Worm (Caenorhabditis elegans) whole organism, L4 larva: ENCODE results near the gene R04B3.3.

ENCODE experiments used
- F37D6.2 ChIP-seq: sonication (generic microtip); optimal IDR thresholded peaks from 2 replicates; lab custom pipeline; 2016; ENCODE audit warnings: mild to moderate bottlenecking, missing genetic modification characterization, missing compliant biosample characterization
- F49E8.2 ChIP-seq: sonication (generic microtip); optimal IDR thresholded peaks from 2 replicates; lab custom pipeline; 2016; ENCODE audit warnings: missing compliant biosample characterization, mild to moderate bottlenecking, missing genetic modification characterization, borderline replicate concordance
- R02D3.7 ChIP-seq: fragments of 150-350 bp; sonication (generic microtip); optimal IDR thresholded peaks from 3 replicates; lab custom pipeline; 2014; ENCODE audit warnings: missing biosample characterization, missing genetic modification characterization
- T26A8.4 ChIP-seq: fragments of 200-800 bp; sonication (Bioruptor generic); IDR thresholded peaks from 2 replicates; pipeline ENCODE4 v1.3.6; 2022; ENCODE audit warnings: missing genetic modification characterization, missing compliant biosample characterization
- aha-1 ChIP-seq: fragments of 150-350 bp; peaks from one replicate; lab custom pipeline; 2014; ENCODE audit warnings: missing biosample characterization, missing genetic modification characterization
- ceh-28 ChIP-seq: fragments of 150-350 bp; optimal IDR thresholded peaks from 2 replicates; lab custom pipeline; 2014; ENCODE audit warnings: missing biosample characterization, missing genetic modification reagents, missing genetic modification characterization
- ceh-82 ChIP-seq: sonication (generic microtip); optimal IDR thresholded peaks from 2 replicates; lab custom pipeline; 2017; ENCODE audit warnings: missing biosample characterization, missing genetic modification characterization
- ces-1 ChIP-seq: fragments of 150-350 bp; sonication (generic microtip); optimal IDR thresholded peaks from 4 replicates; lab custom pipeline; 2014; ENCODE audit warnings: missing biosample characterization, missing genetic modification reagents, missing genetic modification characterization
- daf-16 ChIP-seq, 3 experiments: sonication (generic microtip); optimal IDR thresholded peaks; 2 replicates each; lab custom pipeline; 2016 to 2017; ENCODE audit warnings: missing genetic modification characterization in 3 of 3, missing genetic modification reagents in 3 of 3, mild to moderate bottlenecking in 2 of 3, missing compliant biosample characterization in 2 of 3, missing biosample characterization in 1 of 3, moderate library complexity in 1 of 3
- daf-19 ChIP-seq: fragments of 200-800 bp; sonication (Bioruptor generic); conservative IDR thresholded peaks from 2 replicates; pipeline ENCODE4 v1.3.6; 2022; ENCODE audit warnings: missing genetic modification characterization, missing compliant biosample characterization
- dmd-6 ChIP-seq: fragments of 200-800 bp; sonication (Bioruptor generic); IDR thresholded peaks from 2 replicates; pipeline ENCODE4 v1.3.6; 2022; ENCODE audit warnings: missing genetic modification reagents, missing genetic modification characterization, missing compliant biosample characterization
- dve-1 ChIP-seq: sonication (generic microtip); optimal IDR thresholded peaks from 2 replicates; lab custom pipeline; 2017; ENCODE audit warnings: antibody characterized with exemption, mild to moderate bottlenecking, missing genetic modification characterization, missing compliant biosample characterization; ENCODE audit not compliant: insufficient read depth
- egl-27 ChIP-seq: sonication (generic microtip); optimal IDR thresholded peaks from 3 replicates; lab custom pipeline; 2017; ENCODE audit warnings: missing biosample characterization, missing genetic modification reagents, missing genetic modification characterization
- fkh-10 ChIP-seq: fragments of 150-350 bp; optimal IDR thresholded peaks from 2 replicates; lab custom pipeline; 2014; ENCODE audit warnings: missing biosample characterization, missing genetic modification reagents, missing genetic modification characterization
- gei-8 ChIP-seq: fragments of 200-800 bp; sonication (Bioruptor generic); optimal IDR thresholded peaks from 2 replicates; lab custom pipeline; 2018; ENCODE audit warnings: mild to moderate bottlenecking, missing genetic modification characterization, missing compliant biosample characterization
- hlh-11 ChIP-seq: fragments of 200-800 bp; sonication (Bioruptor generic); optimal IDR thresholded peaks from 2 replicates; lab custom pipeline; 2018; ENCODE audit warnings: mild to moderate bottlenecking, missing genetic modification characterization, missing compliant biosample characterization
- hlh-30 ChIP-seq: sonication (generic microtip); optimal IDR thresholded peaks from 2 replicates; lab custom pipeline; 2017; ENCODE audit warnings: antibody characterized with exemption, mild to moderate bottlenecking, missing genetic modification characterization, missing compliant biosample characterization; ENCODE audit not compliant: insufficient read depth
- lin-1 ChIP-seq: fragments of 200-800 bp; sonication (Bioruptor generic); IDR thresholded peaks from 2 replicates; pipeline ENCODE4 v1.3.6; 2022; ENCODE audit warnings: missing genetic modification reagents, missing genetic modification characterization, missing compliant biosample characterization
- lin-13 ChIP-seq: fragments of 150-350 bp; optimal IDR thresholded peaks from 2 replicates; lab custom pipeline; 2014; ENCODE audit warnings: missing biosample characterization, missing genetic modification reagents, missing genetic modification characterization
- lin-38 ChIP-seq: fragments of 200-800 bp; sonication (Bioruptor generic); IDR thresholded peaks from 2 replicates; pipeline ENCODE4 v1.3.6; 2022; ENCODE audit warnings: missing genetic modification reagents, missing genetic modification characterization, missing compliant biosample characterization
- lsy-2 ChIP-seq, 2 experiments: fragments of 150-350 bp in 1 of 2; sonication (generic microtip) in 1 of 2; optimal IDR thresholded peaks; 2 replicates each; lab custom pipeline; 2014 to 2017; ENCODE audit warnings: missing biosample characterization in 2 of 2, missing genetic modification characterization in 2 of 2
- mes-2 ChIP-seq: sonication (generic microtip); optimal IDR thresholded peaks from 2 replicates; lab custom pipeline; 2016; ENCODE audit warnings: missing genotype, mild to moderate bottlenecking, missing genetic modification characterization, missing compliant biosample characterization; ENCODE audit not compliant: poor library complexity, severe bottlenecking
- mxl-2 ChIP-seq: fragments of 200-800 bp; sonication (Bioruptor generic); conservative IDR thresholded peaks from 2 replicates; pipeline ENCODE4 v1.3.6; 2022; ENCODE audit warnings: missing genetic modification reagents, missing genetic modification characterization, missing compliant biosample characterization
- nhr-10 ChIP-seq: fragments of 150-350 bp; optimal IDR thresholded peaks from 2 replicates; lab custom pipeline; 2014; ENCODE audit warnings: missing biosample characterization, missing genetic modification characterization
- nhr-41 ChIP-seq: fragments of 200-800 bp; sonication (Bioruptor generic); IDR thresholded peaks from 2 replicates; pipeline ENCODE4 v1.3.6; 2022; ENCODE audit warnings: missing genetic modification reagents, missing genetic modification characterization, missing compliant biosample characterization
- nhr-6 ChIP-seq: fragments of 150-350 bp; optimal IDR thresholded peaks from 2 replicates; lab custom pipeline; 2014; ENCODE audit warnings: missing biosample characterization, missing genetic modification characterization
- nhr-76 ChIP-seq: fragments of 150-350 bp; optimal IDR thresholded peaks from 2 replicates; lab custom pipeline; 2014; ENCODE audit warnings: missing biosample characterization, missing genetic modification characterization
- pha-4 ChIP-seq, 2 experiments: fragments of 150-350 bp in 1 of 2; fragments of 200-800 bp in 1 of 2; sonication (Bioruptor generic) in 1 of 2; IDR thresholded peaks in 1 of 2; optimal IDR thresholded peaks in 1 of 2; 2 replicates each; pipeline versions ENCODE4 v1.3.6 to Lab custom; 2014 to 2022; ENCODE audit warnings: missing genetic modification characterization in 2 of 2, missing genetic modification reagents in 2 of 2, missing biosample characterization in 1 of 2, missing compliant biosample characterization in 1 of 2
- php-3 ChIP-seq: fragments of 200-800 bp; sonication (Bioruptor generic); IDR thresholded peaks from 2 replicates; pipeline ENCODE4 v1.3.6; 2022; ENCODE audit warnings: missing genetic modification reagents, missing genetic modification characterization, missing compliant biosample characterization
- pqm-1 ChIP-seq: sonication (generic microtip); optimal IDR thresholded peaks from 2 replicates; lab custom pipeline; 2017; ENCODE audit warnings: missing biosample characterization, missing genetic modification characterization
- saeg-2 ChIP-seq: fragments of 200-800 bp; sonication (Bioruptor generic); IDR thresholded peaks from 2 replicates; pipeline ENCODE4 v1.3.6; 2022; ENCODE audit warnings: missing genetic modification reagents, missing genetic modification characterization, missing compliant biosample characterization
- sdz-12 ChIP-seq: fragments of 200-800 bp; sonication (Bioruptor generic); optimal IDR thresholded peaks from 2 replicates; lab custom pipeline; 2018; ENCODE audit warnings: mild to moderate bottlenecking, missing genetic modification characterization, missing compliant biosample characterization
- snpc-1.2 ChIP-seq: fragments of 200-800 bp; sonication (Bioruptor generic); IDR thresholded peaks from 2 replicates; pipeline ENCODE4 v1.3.6; 2022; ENCODE audit warnings: missing genetic modification reagents, missing genetic modification characterization, missing compliant biosample characterization
- spr-3 ChIP-seq: fragments of 200-800 bp; sonication (Bioruptor generic); optimal IDR thresholded peaks from 2 replicates; lab custom pipeline; 2018; ENCODE audit warnings: mild to moderate bottlenecking, missing genetic modification characterization, missing compliant biosample characterization
- unc-62 ChIP-seq, 3 experiments: fragments of 150-350 bp in 1 of 3; sonication (generic microtip); optimal IDR thresholded peaks in 2 of 3; peaks in 1 of 3; 1 replicate in 1 of 3; 2 replicates in 2 of 3; lab custom pipeline; 2014 to 2017; ENCODE audit warnings: missing biosample characterization in 3 of 3, missing genetic modification characterization in 3 of 3, missing genetic modification reagents in 3 of 3, missing genotype in 1 of 3
- vab-7 ChIP-seq: fragments of 200-800 bp; sonication (Bioruptor generic); IDR thresholded peaks from 2 replicates; pipeline ENCODE4 v1.3.6; 2022; ENCODE audit warnings: missing genetic modification reagents, missing genetic modification characterization, missing compliant biosample characterization
- zfp-2 ChIP-seq: sonication (generic microtip); optimal IDR thresholded peaks from 2 replicates; lab custom pipeline; 2016; ENCODE audit warnings: mild to moderate bottlenecking, missing genetic modification characterization, missing compliant biosample characterization
- zfp-3 ChIP-seq: fragments of 200-800 bp; sonication (Bioruptor generic); conservative IDR thresholded peaks from 2 replicates; pipeline ENCODE4 v1.3.6; 2022; ENCODE audit warnings: missing genetic modification reagents, missing genetic modification characterization, missing compliant biosample characterization
- ztf-11 ChIP-seq: fragments of 150-350 bp; optimal IDR thresholded peaks from 2 replicates; lab custom pipeline; 2014; ENCODE audit warnings: missing biosample characterization, missing genetic modification characterization

Gene R04B3.3

DNA sequence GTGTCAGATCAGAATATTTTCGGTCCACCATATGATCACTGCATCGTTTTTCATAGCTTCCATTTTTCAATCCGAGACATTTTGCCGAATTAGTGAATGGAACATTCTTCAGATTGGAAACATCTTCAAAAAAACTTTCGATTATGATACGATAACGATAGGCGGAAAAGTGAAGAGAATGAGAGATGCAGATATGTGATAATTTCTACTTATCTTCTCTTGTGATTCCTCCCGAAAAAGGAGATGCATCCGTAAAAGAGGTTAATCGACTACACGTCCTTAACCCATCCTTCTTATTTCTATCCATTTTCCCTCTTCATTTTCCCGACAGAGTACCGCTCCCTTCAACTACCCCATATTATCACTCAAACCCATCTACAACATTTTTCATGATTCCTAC, 7.3 kb upstream of the R04B3.3 start, which contains the start of gene K02E10.4 (continued):
- TF ChIP-seq unc-62 (GFP tag; optimal IDR thresholded peaks at IDR 0.05 in 1 of 2; lab: Kevin White, UChicago) (no peak), unc-62 (tag; optimal IDR thresholded peaks at IDR 0.05; lab: Kevin White, UChicago) (no peak), F37D6.2 (tag; lab: Kevin White, UChicago) (no peak), spr-3 (GFP tag; lab: Kevin White, UChicago) (no peak)
- TF ChIP-seq, all 104 proteins: peak for 0

DNA sequence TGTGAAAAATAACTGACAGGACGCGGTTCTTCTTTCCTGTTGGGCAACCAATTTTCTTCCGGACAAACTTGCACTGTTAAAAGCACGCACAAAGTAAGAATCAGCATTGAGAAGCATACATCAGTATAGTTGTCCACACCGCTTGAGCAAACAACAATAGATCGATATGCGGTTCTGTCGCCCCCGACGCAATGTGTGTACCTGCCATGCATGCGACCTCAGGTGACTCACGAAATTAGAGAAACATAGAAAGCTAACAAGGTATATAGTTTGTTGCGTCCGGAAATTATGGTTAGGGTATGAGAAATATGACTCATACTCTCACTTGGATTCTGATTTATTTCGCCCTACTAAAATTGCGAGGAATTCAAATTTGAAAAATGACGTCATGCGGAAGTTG, 6.8 kb upstream of the R04B3.3 start, which contains the start of gene K02E10.6:
K02E10.6 (minus strand) TSS at position 149 of the 400 bp plus-strand sequence.
- TF ChIP-seq pqm-1 (tag; lab: Kevin White, UChicago) (peak; percentile 5), hlh-30 (tag; lab: Kevin White, UChicago) (peak; percentile 42), daf-16 (GFP tag; optimal IDR thresholded peaks at IDR 0.05; lab: Kevin White, UChicago) (no peak), daf-16 (tag; optimal IDR thresholded peaks at IDR 0.05; lab: Kevin White, UChicago) (peak; percentile 66), nhr-10 (no peak), pha-4 (GFP tag; IDR thresholded peaks at IDR 0.05; lab: Robert Waterston, UW) (no peak), pha-4 (tag; optimal IDR thresholded peaks at IDR 0.05; lab: Kevin White, UChicago) (peak; percentile 53), hlh-11 (tag; lab: Kevin White, UChicago) (peak; percentile 39), dve-1 (tag; lab: Kevin White, UChicago) (peak; percentile 29), nhr-6 (tag; lab: Kevin White, UChicago) (peak; percentile 64), zfp-2 (tag; lab: Kevin White, UChicago) (no peak), mxl-2 (GFP tag; lab: Robert Waterston, UW) (no peak), aha-1 (tag; lab: Kevin White, UChicago) (peak; percentile 75), dmd-6 (GFP tag; lab: Robert Waterston, UW) (0 out of 2 replicates have a peak, but pooled peaks have one; percentile 10)

DNA sequence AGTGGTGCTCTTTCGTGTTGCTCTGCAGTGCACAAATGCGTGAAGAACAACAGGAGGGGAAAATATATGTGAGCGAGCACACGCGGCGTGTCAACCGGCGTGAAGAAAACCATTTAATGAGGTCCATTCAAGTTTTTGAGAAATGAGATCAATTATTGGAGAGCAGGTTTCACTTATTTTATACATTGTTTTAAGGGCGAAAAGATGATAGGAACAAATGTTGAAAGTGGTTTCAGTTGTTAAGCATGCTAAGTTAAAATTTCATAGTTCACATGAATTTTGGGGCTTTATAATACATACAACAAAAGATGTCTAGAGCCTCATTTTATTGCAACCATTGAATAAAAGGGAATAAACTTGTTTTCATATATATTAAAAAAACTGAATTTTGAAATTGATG, 3.0 kb upstream of the R04B3.3 start, which contains the start of gene K02E10.5:
K02E10.5 (minus strand) TSS at position 101 of the 400 bp plus-strand sequence.
- TF ChIP-seq sdz-12 = no peak
- TF ChIP-seq nhr-41 (GFP tag; lab: Robert Waterston, UW) = no peak
- no peak for TF ChIP-seq aha-1 (tag; lab: Kevin White, UChicago)
- TF ChIP-seq daf-19 (GFP tag; lab: Robert Waterston, UW) = no peak
- TF ChIP-seq ztf-11 (tag; lab: Kevin White, UChicago) = no peak
- TF ChIP-seq nhr-76 = no peak
- no peak for TF ChIP-seq lsy-2 (tag; optimal IDR thresholded peaks at IDR 0.05; lab: Kevin White, UChicago)
- no peak for TF ChIP-seq egl-27 (tag; lab: Kevin White, UChicago)
- TF ChIP-seq lin-1 = no peak
- no peak for TF ChIP-seq php-3 (GFP tag; lab: Robert Waterston, UW)
- TF ChIP-seq lin-38 = no peak
- no peak for TF ChIP-seq gei-8 (GFP tag; lab: Kevin White, UChicago)
- TF ChIP-seq ceh-28 (tag; lab: Kevin White, UChicago) = no peak
- no peak for TF ChIP-seq snpc-1.2
- TF ChIP-seq zfp-3 = no peak

DNA sequence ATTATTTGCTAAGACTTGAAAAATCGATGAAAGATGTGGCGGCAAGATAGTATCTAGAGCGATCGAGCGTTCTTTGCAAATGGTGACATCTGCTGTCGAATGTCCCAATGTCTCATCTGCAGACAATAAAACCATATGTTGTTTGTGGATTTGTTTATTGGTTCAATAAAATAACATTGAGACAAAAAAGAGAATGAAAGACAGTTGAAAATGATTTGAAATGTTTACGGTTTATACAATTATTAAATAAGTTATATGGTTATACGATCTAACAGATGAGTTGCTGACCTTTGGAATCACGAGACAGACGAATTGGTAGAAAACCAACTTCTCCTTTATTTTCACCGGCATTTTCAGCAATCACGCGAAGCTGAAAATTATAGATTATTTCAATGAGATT, 2.2 kb downstream of the R04B3.3 start, which contains the start of gene R04B3.2:
R04B3.2 (minus strand) TSS at position 101 of the 400 bp plus-strand sequence.
- TF ChIP-seq fkh-10 (GFP tag; lab: Kevin White, UChicago) (no peak), unc-62 (GFP tag; optimal IDR thresholded peaks at IDR 0.05 in 1 of 2; lab: Kevin White, UChicago) (peak in 1 of 2 experiments; percentile 6), unc-62 (tag; optimal IDR thresholded peaks at IDR 0.05; lab: Kevin White, UChicago) (no peak)

DNA sequence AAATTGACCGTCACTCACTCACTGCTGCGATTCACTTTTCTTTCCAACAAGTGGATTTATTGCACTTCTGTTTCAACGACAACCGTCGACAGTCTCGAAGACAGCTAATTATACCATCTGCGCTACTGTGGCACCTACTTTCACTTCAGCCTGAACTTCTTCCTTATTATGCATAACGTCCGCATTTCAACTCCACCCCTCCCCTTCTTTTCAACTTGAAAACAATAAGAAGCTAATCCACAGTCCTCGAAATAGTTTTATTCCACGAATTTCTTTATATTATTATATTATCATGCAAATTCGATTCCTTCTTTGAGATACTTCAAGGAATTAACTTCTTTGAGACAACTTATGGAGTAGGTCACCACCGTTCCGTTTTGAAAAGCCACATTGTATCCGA, 4.5 kb downstream of the R04B3.3 start, which contains the start of gene R04B3.1:
R04B3.1 (minus strand) TSS at position 101 of the 400 bp plus-strand sequence.
- TF ChIP-seq lin-13 (GFP tag; lab: Kevin White, UChicago) = no peak
- TF ChIP-seq saeg-2 (GFP tag; lab: Robert Waterston, UW) = no peak
- no peak for TF ChIP-seq ces-1
- no peak for TF ChIP-seq mes-2 (tag; lab: Kevin White, UChicago)
- no peak for TF ChIP-seq fkh-10 (GFP tag; lab: Kevin White, UChicago)
- TF ChIP-seq ceh-82 (tag; lab: Kevin White, UChicago) = no peak
- TF ChIP-seq snpc-1.2 = no peak
- no peak for TF ChIP-seq dve-1 (tag; lab: Kevin White, UChicago)
- no peak for TF ChIP-seq vab-7 (GFP tag; lab: Robert Waterston, UW)
- TF ChIP-seq R02D3.7 = no peak
- no peak for TF ChIP-seq nhr-76
- TF ChIP-seq lsy-2 (tag; optimal IDR thresholded peaks at IDR 0.05; lab: Kevin White, UChicago) = no peak
- TF ChIP-seq F49E8.2 (tag; lab: Kevin White, UChicago) = no peak
- TF ChIP-seq gei-8 (GFP tag; lab: Kevin White, UChicago) = no peak
- TF ChIP-seq T26A8.4 = no peak
- TF ChIP-seq zfp-3 = no peak
- no peak for TF ChIP-seq hlh-30 (tag; lab: Kevin White, UChicago)
